Fruit fly (Drosophila melanogaster): ENCODE data around the gene Pomp.
A peak's percentile ranks its signal among the peaks of the same experiment; 100 is the strongest.

Pomp gene

dm6 chr2L:20770242-20770769, 17.1 kb upstream of the Pomp start, which contains the start of gene cad (continued):
- peak in 1 of 2 experiments; percentile 16 for TF ChIP-seq salr (GFP tag; optimal IDR thresholded peaks at IDR 0.05)
- no peak for TF ChIP-seq Lpt (GFP tag; optimal IDR thresholded peaks at IDR 0.05)
- TF ChIP-seq CG10669 (GFP tag; optimal IDR thresholded peaks at IDR 0.05), result no peak
- peak; percentile 37 for TF ChIP-seq cyc (GFP tag; optimal IDR thresholded peaks at IDR 0.05)
- peak in 1 of 2 experiments; percentile 64 for TF ChIP-seq ss (GFP tag; optimal IDR thresholded peaks at IDR 0.05)
- TF ChIP-seq spab (GFP tag; optimal IDR thresholded peaks at IDR 0.05), result peak; percentile 0
- TF ChIP-seq CG8632 (GFP tag; optimal IDR thresholded peaks at IDR 0.05), result peak; percentile 35
- no peak for TF ChIP-seq CG32006 (GFP tag; optimal IDR thresholded peaks at IDR 0.05)
- TF ChIP-seq Gug (GFP tag; IDR thresholded peaks at IDR 0.05), result no peak; the same call in 1 of the 2 replicates
- TF ChIP-seq Met (GFP tag; optimal IDR thresholded peaks at IDR 0.05), result peak; percentile 55
- TF ChIP-seq dac (GFP tag; optimal IDR thresholded peaks at IDR 0.05), result no peak
- peak; percentile 66 for TF ChIP-seq esn (GFP tag; optimal IDR thresholded peaks at IDR 0.05)
- no peak for TF ChIP-seq CG6808 (GFP tag; optimal IDR thresholded peaks at IDR 0.05)
- TF ChIP-seq pdm3 (GFP tag; optimal IDR thresholded peaks at IDR 0.05), result peak; percentile 22
- TF ChIP-seq CG3032 (tag; optimal IDR thresholded peaks at IDR 0.05), result no peak

dm6 chr2L:20773453-20774054, 13.9 kb upstream of the Pomp start:
- TF ChIP-seq fkh (GFP tag; optimal IDR thresholded peaks at IDR 0.05), result peak; percentile 2
- no peak for TF ChIP-seq Blimp-1 (GFP tag; optimal IDR thresholded peaks at IDR 0.05)

- TF ChIP-seq Smox (GFP tag; optimal IDR thresholded peaks at IDR 0.05), result no peak
- TF ChIP-seq fkh (GFP tag; optimal IDR thresholded peaks at IDR 0.05), result peak; percentile 27
- no peak for TF ChIP-seq Lpt (GFP tag; optimal IDR thresholded peaks at IDR 0.05)
- TF ChIP-seq CG11762 (GFP tag; optimal IDR thresholded peaks at IDR 0.05; ENCODE audit: insufficient read depth), result no peak
- TF ChIP-seq Hr38 (GFP tag; optimal IDR thresholded peaks at IDR 0.05), result no peak
Measured at dm6 chr2L:20774464-20774863, 13.0 kb upstream of the Pomp start.

dm6 chr2L:20775941-20776340, 11.5 kb upstream of the Pomp start:
- no peak for TF ChIP-seq CG3919 (GFP tag; optimal IDR thresholded peaks at IDR 0.05)
- TF ChIP-seq fkh (GFP tag; optimal IDR thresholded peaks at IDR 0.05), result no peak
- no peak for TF ChIP-seq CG16779 (tag; optimal IDR thresholded peaks at IDR 0.05)
- no peak for TF ChIP-seq lz (GFP tag; optimal IDR thresholded peaks at IDR 0.05)
- no peak for TF ChIP-seq Lpt (GFP tag; optimal IDR thresholded peaks at IDR 0.05)
- TF ChIP-seq CG34406 (GFP tag; optimal IDR thresholded peaks at IDR 0.05), result no peak
- no peak for TF ChIP-seq Sox14 (GFP tag; optimal IDR thresholded peaks at IDR 0.05)
- TF ChIP-seq achi (GFP tag; optimal IDR thresholded peaks at IDR 0.05), result no peak
- TF ChIP-seq Ets21C (GFP tag; optimal IDR thresholded peaks at IDR 0.05), result no peak
- no peak for TF ChIP-seq CG32006 (GFP tag; optimal IDR thresholded peaks at IDR 0.05)
- no peak for TF ChIP-seq cyc (GFP tag; optimal IDR thresholded peaks at IDR 0.05)
- TF ChIP-seq OdsH (GFP tag; optimal IDR thresholded peaks at IDR 0.05), result no peak
- no peak for TF ChIP-seq CG15336 (GFP tag; IDR thresholded peaks at IDR 0.05)
- no peak for TF ChIP-seq CG3032 (tag; optimal IDR thresholded peaks at IDR 0.05)

- TF ChIP-seq CG11294 (GFP tag; IDR thresholded peaks at IDR 0.05), result no peak
- TF ChIP-seq Ets21C (GFP tag; optimal IDR thresholded peaks at IDR 0.05), result no peak
- TF ChIP-seq lz (GFP tag; optimal IDR thresholded peaks at IDR 0.05), result no peak
- TF ChIP-seq ss (GFP tag; optimal IDR thresholded peaks at IDR 0.05), result peak; percentile 5 to 95
- TF ChIP-seq CG16779 (tag; optimal IDR thresholded peaks at IDR 0.05), result no peak
- TF ChIP-seq Sox14 (GFP tag; optimal IDR thresholded peaks at IDR 0.05), result no peak
- TF ChIP-seq CG4318 (GFP tag; optimal IDR thresholded peaks at IDR 0.05), result no peak
Measured at dm6 chr2L:20776940-20777502, 10.4 kb upstream of the Pomp start.

Data from whole organism, prepupa.